Fruit fly (Drosophila melanogaster): ENCODE results near the gene nkd.

nkd gene

dm6 chr3L:19092125-19093058, 47.1 kb upstream of the nkd start, which contains the start of gene MESR6:
MESR6 (plus strand) TSS chr3L:19092670.
- TF ChIP-seq hth (optimal IDR thresholded peaks at IDR 0.05) = no peak
- TF ChIP-seq CG12744 (GFP tag; optimal IDR thresholded peaks at IDR 0.05) = no peak
- TF ChIP-seq Tbp (GFP tag; optimal IDR thresholded peaks at IDR 0.05) = no peak
- TF ChIP-seq vfl (GFP tag; optimal IDR thresholded peaks at IDR 0.05) = no peak
- TF ChIP-seq CG14050 (GFP tag; IDR thresholded peaks at IDR 0.05) = peak; percentile 17; the same call in 1 of the 3 replicates
- peak; percentile 46; the same call in 1 of the 2 replicates for TF ChIP-seq E2f1 (GFP tag; IDR thresholded peaks at IDR 0.05)
- no peak for TF ChIP-seq btn (GFP tag; optimal IDR thresholded peaks at IDR 0.05)
- no peak for TF ChIP-seq Doc2 (GFP tag; IDR thresholded peaks at IDR 0.05)
- TF ChIP-seq Side (GFP tag; optimal IDR thresholded peaks at IDR 0.05) = peak; percentile 21
- peak; percentile 16 for TF ChIP-seq CG1647 (GFP tag; optimal IDR thresholded peaks at IDR 0.05)
- peak; percentile 93 for TF ChIP-seq CG9797 (GFP tag; optimal IDR thresholded peaks at IDR 0.05)
- TF ChIP-seq odd (GFP tag; optimal IDR thresholded peaks at IDR 0.05) = no peak
- no peak for TF ChIP-seq CG14667 (GFP tag; IDR thresholded peaks at IDR 0.05)
- peak; percentile 22 for TF ChIP-seq CG17829 (tag; optimal IDR thresholded peaks at IDR 0.05)
- TF ChIP-seq CG9215 (GFP tag; IDR thresholded peaks at IDR 0.05) = no peak
- TF ChIP-seq scrt (GFP tag; optimal IDR thresholded peaks at IDR 0.05) = no peak
- no peak for TF ChIP-seq sc (optimal IDR thresholded peaks at IDR 0.05)
- no peak for TF ChIP-seq sc (GFP tag; optimal IDR thresholded peaks at IDR 0.05)
- no peak for TF ChIP-seq zfh2 (GFP tag; optimal IDR thresholded peaks at IDR 0.05)
- no peak for TF ChIP-seq da (GFP tag; optimal IDR thresholded peaks at IDR 0.05)
- TF ChIP-seq CG8290 (GFP tag; optimal IDR thresholded peaks at IDR 0.05) = no peak
- TF ChIP-seq CG8290 (tag; optimal IDR thresholded peaks at IDR 0.05) = peak in 1 of 2 experiments; percentile 68
- no peak for TF ChIP-seq CG8765 (GFP tag; IDR thresholded peaks at IDR 0.05)
- TF ChIP-seq Taf1 (GFP tag; IDR thresholded peaks at IDR 0.05) = no peak
- TF ChIP-seq CG31365 (tag; optimal IDR thresholded peaks at IDR 0.05) = no peak
- no peak for TF ChIP-seq tup (GFP tag; optimal IDR thresholded peaks at IDR 0.05)
- no peak for TF ChIP-seq sob (GFP tag; IDR thresholded peaks at IDR 0.05)
- TF ChIP-seq Hmx (GFP tag; optimal IDR thresholded peaks at IDR 0.05) = no peak
- no peak for TF ChIP-seq CG8359 (GFP tag; optimal IDR thresholded peaks at IDR 0.05; ENCODE audit: borderline replicate concordance)
- TF ChIP-seq ab (GFP tag; optimal IDR thresholded peaks at IDR 0.05) = no peak
- no peak for TF ChIP-seq CG6854 (GFP tag; optimal IDR thresholded peaks at IDR 0.05)
- TF ChIP-seq Atf3 (GFP tag; optimal IDR thresholded peaks at IDR 0.05) = no peak
- no peak for TF ChIP-seq NFAT (GFP tag; IDR thresholded peaks at IDR 0.05)
- TF ChIP-seq CG4424 (GFP tag; optimal IDR thresholded peaks at IDR 0.05) = no peak
- no peak for TF ChIP-seq tap (tag; optimal IDR thresholded peaks at IDR 0.05)
- TF ChIP-seq CG4360 (GFP tag; IDR thresholded peaks at IDR 0.05) = no peak
- TF ChIP-seq pnt (GFP tag; optimal IDR thresholded peaks at IDR 0.05) = no peak
- TF ChIP-seq CG7357 (GFP tag; IDR thresholded peaks at IDR 0.05) = no peak
- 0 out of 2 replicates have a peak, but pooled peaks have one; percentile 44 for TF ChIP-seq CG32767 (GFP tag; IDR thresholded peaks at IDR 0.05)
- TF ChIP-seq zf30C (GFP tag; optimal IDR thresholded peaks at IDR 0.05) = no peak
- TF ChIP-seq dmrt99B (tag; optimal IDR thresholded peaks at IDR 0.05) = peak; percentile 54
- TF ChIP-seq Usf (GFP tag; optimal IDR thresholded peaks at IDR 0.05) = no peak
- no peak for TF ChIP-seq pum (GFP tag; optimal IDR thresholded peaks at IDR 0.05)
- TF ChIP-seq pho (GFP tag; optimal IDR thresholded peaks at IDR 0.05) = no peak
- TF ChIP-seq CG12155 (GFP tag; optimal IDR thresholded peaks at IDR 0.05) = no peak
- no peak for TF ChIP-seq CG15696 (tag; optimal IDR thresholded peaks at IDR 0.05)
- no peak for TF ChIP-seq kah (GFP tag; optimal IDR thresholded peaks at IDR 0.05)
- TF ChIP-seq ems (GFP tag; optimal IDR thresholded peaks at IDR 0.05) = no peak
- peak; percentile 35 for TF ChIP-seq lab (GFP tag; optimal IDR thresholded peaks at IDR 0.05)
- TF ChIP-seq BEAF-32 (GFP tag; optimal IDR thresholded peaks at IDR 0.05) = peak; percentile 92
- TF ChIP-seq CG13424 (tag; optimal IDR thresholded peaks at IDR 0.05) = no peak
